Worm (Caenorhabditis elegans) whole organism, young adult: ENCODE data around the gene F37H8.6.

Experiments used
- B0035.1 ChIP-seq: sonication (generic microtip); optimal IDR thresholded peaks from 2 replicates; lab custom pipeline; 2016; ENCODE audit warnings: missing genetic modification characterization, mild to moderate bottlenecking, missing compliant biosample characterization, missing genotype, missing genetic modification reagents
- B0336.3 ChIP-seq: fragments of 200-800 bp; sonication (Bioruptor generic); IDR thresholded peaks from 2 replicates; pipeline ENCODE4 v1.3.6; 2022; ENCODE audit warnings: missing genetic modification characterization, missing compliant biosample characterization
- F37B4.10 ChIP-seq: fragments of 200-800 bp; sonication (Bioruptor generic); IDR thresholded peaks from 2 replicates; pipeline ENCODE4 v1.3.6; 2022; ENCODE audit warnings: missing genetic modification characterization, missing compliant biosample characterization
- F52B5.7 ChIP-seq: sonication (generic microtip); optimal IDR thresholded peaks from 2 replicates; lab custom pipeline; 2016; ENCODE audit warnings: mild to moderate bottlenecking, missing genetic modification characterization, missing compliant biosample characterization
- Y95B8A.8 ChIP-seq: fragments of 200-800 bp; sonication (Bioruptor generic); IDR thresholded peaks from 2 replicates; pipeline ENCODE4 v1.3.6; 2022; ENCODE audit warnings: missing genetic modification reagents, missing genetic modification characterization, missing compliant biosample characterization
- ZK185.1 ChIP-seq: sonication (generic microtip); optimal IDR thresholded peaks from 2 replicates; lab custom pipeline; 2016; ENCODE audit warnings: mild to moderate bottlenecking, missing genetic modification characterization, missing compliant biosample characterization; ENCODE audit not compliant: poor library complexity, severe bottlenecking
- akir-1 ChIP-seq: fragments of 200-800 bp; sonication (Bioruptor generic); optimal IDR thresholded peaks from 2 replicates; lab custom pipeline; 2018; ENCODE audit warnings: mild to moderate bottlenecking, missing genetic modification characterization, moderate library complexity, missing compliant biosample characterization
- ama-1 ChIP-seq, 3 experiments: fragments of 150-350 bp in 1 of 3; sonication (generic microtip) in 2 of 3; optimal IDR thresholded peaks; 2 replicates each; lab custom pipeline; 2014 to 2018; ENCODE audit warnings: missing biosample characterization in 2 of 3, missing genetic modification characterization in 2 of 3, missing genetic modification reagents in 2 of 3
- aptf-3 ChIP-seq: fragments of 200-800 bp; sonication (Bioruptor generic); IDR thresholded peaks from 2 replicates; pipeline ENCODE4 v1.3.6; 2022; ENCODE audit warnings: missing genetic modification characterization, missing compliant biosample characterization
- atf-7 ChIP-seq: sonication (generic microtip); optimal IDR thresholded peaks from 2 replicates; lab custom pipeline; 2017; ENCODE audit warnings: mild to moderate bottlenecking, missing genetic modification characterization, missing compliant biosample characterization
- bed-1 ChIP-seq: fragments of 200-800 bp; sonication (Bioruptor generic); IDR thresholded peaks from 2 replicates; pipeline ENCODE4 v1.3.6; 2022; ENCODE audit warnings: missing genetic modification reagents, missing genetic modification characterization, missing compliant biosample characterization
- cebp-2 ChIP-seq: fragments of 200-800 bp; sonication (Bioruptor generic); IDR thresholded peaks from 2 replicates; pipeline ENCODE4 v1.3.6; 2022; ENCODE audit warnings: missing genetic modification characterization, missing compliant biosample characterization
- ceh-58 ChIP-seq: fragments of 200-800 bp; sonication (Bioruptor generic); IDR thresholded peaks from 2 replicates; pipeline ENCODE4 v1.3.6; 2022; ENCODE audit warnings: missing genetic modification characterization, missing compliant biosample characterization
- die-1 ChIP-seq: sonication (generic microtip); optimal IDR thresholded peaks from 2 replicates; lab custom pipeline; 2016; ENCODE audit warnings: missing genotype, mild to moderate bottlenecking, missing genetic modification characterization, missing compliant biosample characterization
- dpff-1 ChIP-seq: sonication (generic microtip); optimal IDR thresholded peaks from 2 replicates; lab custom pipeline; 2017; ENCODE audit warnings: mild to moderate bottlenecking, missing genetic modification characterization, missing compliant biosample characterization
- egl-44 ChIP-seq: fragments of 200-800 bp; sonication (Bioruptor generic); IDR thresholded peaks from 2 replicates; pipeline ENCODE4 v1.3.6; 2022; ENCODE audit warnings: missing genetic modification reagents, missing genetic modification characterization, missing compliant biosample characterization
- hlh-26 ChIP-seq: fragments of 200-800 bp; sonication (Bioruptor generic); conservative IDR thresholded peaks from 2 replicates; pipeline ENCODE4 v1.3.6; 2022; ENCODE audit warnings: missing genetic modification reagents, missing genetic modification characterization, missing compliant biosample characterization
- hrde-1 ChIP-seq: sonication (generic microtip); optimal IDR thresholded peaks from 2 replicates; lab custom pipeline; 2016; ENCODE audit warnings: missing genetic modification characterization, mild to moderate bottlenecking, missing compliant biosample characterization, moderate library complexity, missing genotype, missing genetic modification reagents, borderline replicate concordance
- hsf-1 ChIP-seq: fragments of 200-800 bp; sonication (Bioruptor generic); IDR thresholded peaks from 2 replicates; pipeline ENCODE4 v1.3.6; 2022; ENCODE audit warnings: missing genetic modification reagents, missing genetic modification characterization, missing compliant biosample characterization
- let-607 ChIP-seq, 2 experiments: fragments of 200-800 bp in 1 of 2; sonication (Bioruptor generic) in 1 of 2; sonication (generic microtip) in 1 of 2; optimal IDR thresholded peaks; 2 replicates each; lab custom pipeline; 2016 to 2018; ENCODE audit warnings: mild to moderate bottlenecking in 2 of 2, missing compliant biosample characterization in 2 of 2, missing genetic modification characterization in 2 of 2, moderate library complexity in 2 of 2, missing genotype in 1 of 2
- lin-54 ChIP-seq: fragments of 200-800 bp; sonication (Bioruptor generic); optimal IDR thresholded peaks from 2 replicates; lab custom pipeline; 2018; ENCODE audit warnings: mild to moderate bottlenecking, missing genetic modification characterization, missing compliant biosample characterization
- lir-1 ChIP-seq: fragments of 200-800 bp; sonication (Bioruptor generic); conservative IDR thresholded peaks from 2 replicates; pipeline ENCODE4 v1.3.6; 2022; ENCODE audit warnings: missing genetic modification reagents, missing genetic modification characterization, missing compliant biosample characterization
- lsl-1 ChIP-seq: fragments of 200-800 bp; sonication (Bioruptor generic); optimal IDR thresholded peaks from 2 replicates; lab custom pipeline; 2018; ENCODE audit warnings: mild to moderate bottlenecking, missing genetic modification characterization, moderate library complexity, missing compliant biosample characterization
- madf-8 ChIP-seq: fragments of 200-800 bp; sonication (Bioruptor generic); conservative IDR thresholded peaks from 2 replicates; pipeline ENCODE4 v1.3.6; 2022; ENCODE audit warnings: missing genetic modification reagents, missing genetic modification characterization, missing compliant biosample characterization
- nhr-179 ChIP-seq: sonication (generic microtip); optimal IDR thresholded peaks from 2 replicates; lab custom pipeline; 2016; ENCODE audit warnings: mild to moderate bottlenecking, missing genetic modification characterization, missing compliant biosample characterization
- repo-1 ChIP-seq: sonication (generic microtip); optimal IDR thresholded peaks from 2 replicates; lab custom pipeline; 2017; ENCODE audit warnings: mild to moderate bottlenecking, missing genetic modification characterization, missing compliant biosample characterization
- sdz-38 ChIP-seq: sonication (generic microtip); optimal IDR thresholded peaks from 2 replicates; lab custom pipeline; 2016; ENCODE audit warnings: missing genotype, missing genetic modification characterization, missing compliant biosample characterization
- sea-2 ChIP-seq: fragments of 200-800 bp; sonication (Bioruptor generic); IDR thresholded peaks from 2 replicates; pipeline ENCODE4 v1.3.6; 2022; ENCODE audit warnings: missing genetic modification characterization, missing compliant biosample characterization
- snpc-3.4 ChIP-seq: sonication (generic microtip); optimal IDR thresholded peaks from 2 replicates; lab custom pipeline; 2017; ENCODE audit warnings: missing genetic modification characterization, mild to moderate bottlenecking, missing compliant biosample characterization, antibody characterized with exemption, moderate library complexity, missing genotype, missing genetic modification reagents
- snpc-4 ChIP-seq, 5 experiments: fragments of 150-350 bp in 1 of 5; sonication (generic microtip) in 4 of 5; optimal IDR thresholded peaks; 2 replicates each; lab custom pipeline; 2014 to 2018; ENCODE audit warnings: missing genetic modification characterization in 5 of 5, missing biosample characterization in 3 of 5, antibody characterized with exemption in 2 of 5, mild to moderate bottlenecking in 2 of 5, missing compliant biosample characterization in 2 of 5, missing genotype in 2 of 5, moderate library complexity in 2 of 5, missing genetic modification reagents in 1 of 5
- unc-130 ChIP-seq: sonication (generic microtip); optimal IDR thresholded peaks from 2 replicates; lab custom pipeline; 2016; ENCODE audit warnings: missing genetic modification reagents, missing genetic modification characterization, missing compliant biosample characterization
- zfh-2 ChIP-seq: fragments of 200-800 bp; sonication (Bioruptor generic); conservative IDR thresholded peaks from 2 replicates; pipeline ENCODE4 v1.3.6; 2022; ENCODE audit warnings: missing genetic modification reagents, missing genetic modification characterization, missing compliant biosample characterization
- ztf-26 ChIP-seq: sonication (generic microtip); optimal IDR thresholded peaks from 2 replicates; lab custom pipeline; 2017; ENCODE audit warnings: missing genetic modification characterization, missing compliant biosample characterization
- ztf-3 ChIP-seq: fragments of 200-800 bp; sonication (Bioruptor generic); optimal IDR thresholded peaks from 2 replicates; lab custom pipeline; 2018; ENCODE audit warnings: mild to moderate bottlenecking, missing genetic modification characterization, missing compliant biosample characterization

F37H8.6 gene

DNA sequence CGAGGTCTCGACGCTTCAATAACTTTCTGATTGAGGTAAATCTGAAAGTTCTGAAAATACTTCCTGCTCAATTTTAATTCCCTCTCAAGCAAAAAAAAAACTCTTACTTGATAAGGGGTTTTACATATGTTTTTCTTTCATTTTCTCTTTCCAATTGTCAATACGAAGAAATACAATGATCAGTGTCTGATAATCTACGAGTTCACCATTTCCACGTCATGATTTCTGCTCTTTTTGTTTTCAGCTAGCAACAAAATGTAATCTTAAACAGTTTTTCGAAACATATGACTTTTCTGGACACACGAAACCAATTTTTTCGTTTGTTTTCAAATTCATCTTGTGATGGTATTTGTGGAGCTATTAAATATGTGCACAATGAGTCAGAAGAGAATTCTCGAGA is 21.1 kb downstream of the F37H8.6 start:
- no peak for TF ChIP-seq snpc-3.4 (tag; lab: Kevin White, UChicago)
- no peak for TF ChIP-seq cebp-2 (GFP tag; lab: Robert Waterston, UW)
- no peak for TF ChIP-seq egl-44 (GFP tag; lab: Robert Waterston, UW)
- no peak for TF ChIP-seq hsf-1 (GFP tag; lab: Robert Waterston, UW)
- no peak for TF ChIP-seq die-1 (tag; lab: Kevin White, UChicago)
- TF ChIP-seq aptf-3 (GFP tag; lab: Robert Waterston, UW), result no peak
- no peak for TF ChIP-seq ama-1 (optimal IDR thresholded peaks at IDR 0.05; lab: Kevin White, UChicago)
- TF ChIP-seq ama-1 (GFP tag; optimal IDR thresholded peaks at IDR 0.05; lab: Kevin White, UChicago), result no peak
- no peak for TF ChIP-seq sea-2

DNA sequence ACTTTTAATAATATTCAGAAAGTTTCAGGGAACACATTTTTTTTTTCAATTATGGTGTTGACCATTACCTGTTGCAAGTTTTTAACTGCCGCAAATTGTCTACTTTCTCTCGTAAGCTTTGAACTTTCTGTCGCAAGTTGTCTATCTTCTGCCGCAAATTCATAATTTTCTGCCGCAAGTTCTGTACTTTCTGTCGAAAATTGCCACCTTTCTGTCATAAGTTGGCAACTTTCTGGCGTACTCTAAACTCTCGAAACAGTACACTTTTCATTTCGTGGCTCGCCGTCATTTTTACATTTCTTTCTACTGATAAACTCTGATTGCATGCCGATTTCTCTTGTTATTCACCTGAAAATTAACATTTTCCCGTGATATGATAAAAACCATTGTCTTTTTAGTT is 21.9 kb downstream of the F37H8.6 start:
- no peak for TF ChIP-seq snpc-4 (GFP tag; optimal IDR thresholded peaks at IDR 0.05; lab: Kevin White, UChicago)
- TF ChIP-seq snpc-4 (tag; optimal IDR thresholded peaks at IDR 0.05; lab: Kevin White, UChicago), result no peak
- no peak for TF ChIP-seq F52B5.7 (tag; lab: Kevin White, UChicago)
- TF ChIP-seq unc-130, result no peak
- TF ChIP-seq egl-44 (GFP tag; lab: Robert Waterston, UW), result no peak
- no peak for TF ChIP-seq let-607 (tag; optimal IDR thresholded peaks at IDR 0.05; lab: Kevin White, UChicago)
- no peak for TF ChIP-seq nhr-179 (tag; lab: Kevin White, UChicago)
- TF ChIP-seq akir-1, result no peak
- TF ChIP-seq ztf-3 (GFP tag; lab: Kevin White, UChicago), result no peak
- no peak for TF ChIP-seq dpff-1 (tag; lab: Kevin White, UChicago)
- TF ChIP-seq sdz-38 (tag; lab: Kevin White, UChicago), result no peak
- TF ChIP-seq ZK185.1, result no peak
- TF ChIP-seq F37B4.10 (GFP tag; lab: Robert Waterston, UW), result no peak
- TF ChIP-seq ama-1 (optimal IDR thresholded peaks at IDR 0.05; lab: Kevin White, UChicago), result no peak
- no peak for TF ChIP-seq ama-1 (GFP tag; optimal IDR thresholded peaks at IDR 0.05; lab: Kevin White, UChicago)
- TF ChIP-seq ceh-58 (GFP tag; lab: Robert Waterston, UW), result no peak

DNA sequence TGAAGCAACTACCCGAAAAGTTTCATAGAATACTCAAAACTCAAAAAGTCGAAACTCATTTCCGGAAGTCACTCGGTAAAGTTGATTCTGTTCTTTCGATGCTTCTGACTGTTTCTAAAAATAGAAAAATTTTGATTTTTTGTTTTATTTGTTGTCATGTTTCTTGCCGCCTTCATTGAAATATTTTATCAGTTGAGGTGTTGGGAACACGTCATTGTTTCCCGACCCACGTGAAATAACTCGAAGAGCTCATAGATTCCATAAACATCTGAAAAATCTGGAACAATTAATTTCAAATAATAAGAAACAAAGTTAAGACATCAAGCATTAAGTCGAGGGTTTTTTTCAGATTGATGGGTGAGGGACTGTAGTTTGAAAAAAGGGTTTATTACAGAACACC is 22.3 kb downstream of the F37H8.6 start:
- TF ChIP-seq atf-7 (tag; lab: Kevin White, UChicago) (no peak), repo-1 (tag; lab: Kevin White, UChicago) (no peak), bed-1 (GFP tag; lab: Robert Waterston, UW) (no peak), madf-8 (GFP tag; lab: Robert Waterston, UW) (no peak), zfh-2 (no peak), lin-54 (GFP tag; lab: Kevin White, UChicago) (no peak), nhr-179 (tag; lab: Kevin White, UChicago) (no peak), hsf-1 (GFP tag; lab: Robert Waterston, UW) (no peak), Y95B8A.8 (no peak), lir-1 (GFP tag; lab: Robert Waterston, UW) (no peak), lsl-1 (GFP tag; lab: Kevin White, UChicago) (no peak), ama-1 (optimal IDR thresholded peaks at IDR 0.05; lab: Kevin White, UChicago) (no peak), ama-1 (GFP tag; optimal IDR thresholded peaks at IDR 0.05; lab: Kevin White, UChicago) (no peak), B0336.3 (GFP tag; lab: Robert Waterston, UW) (no peak), ztf-26 (tag; lab: Kevin White, UChicago) (no peak), hlh-26 (GFP tag; lab: Robert Waterston, UW) (no peak), hrde-1 (tag; lab: Kevin White, UChicago) (no peak), B0035.1 (tag; lab: Kevin White, UChicago) (no peak)
- TF ChIP-seq, all 124 proteins: peak for 0
